Fruit fly (Drosophila melanogaster) whole organism, embryonic: ENCODE measurements around the gene Lon.

Experiments
- Adf1 ChIP-seq: fragments of 200-800 bp; sonication (Bioruptor generic); IDR thresholded peaks from 2 replicates; pipeline ENCODE4 v1.3.6; 2022; ENCODE audit warnings: missing biosample characterization, missing genetic modification characterization
- Atf3 ChIP-seq: fragments of 200-800 bp; sonication (Bioruptor generic); optimal IDR thresholded peaks from 3 replicates; lab custom pipeline; 2016; ENCODE audit warnings: missing biosample characterization, missing genetic modification characterization
- CG10209 ChIP-seq: fragments of 200-800 bp; sonication (Bioruptor generic); optimal IDR thresholded peaks from 3 replicates; lab custom pipeline; 2017; ENCODE audit warnings: missing biosample characterization, mild to moderate bottlenecking, missing genetic modification characterization, missing genetic modification reagents
- CG12071 ChIP-seq: fragments of 200-800 bp; sonication (Bioruptor generic); optimal IDR thresholded peaks from 3 replicates; lab custom pipeline; 2018; ENCODE audit warnings: missing biosample characterization, mild to moderate bottlenecking, missing genetic modification characterization
- CG12769 ChIP-seq: fragments of 200-800 bp; sonication (Bioruptor generic); optimal IDR thresholded peaks from 2 replicates; lab custom pipeline; 2019; ENCODE audit warnings: missing biosample characterization, mild to moderate bottlenecking, missing genetic modification characterization, moderate library complexity
- CG14014 ChIP-seq: fragments of 200-800 bp; sonication (Bioruptor generic); IDR thresholded peaks from 2 replicates; pipeline ENCODE4 v1.3.6; 2022; ENCODE audit warnings: missing biosample characterization, missing genetic modification characterization
- CG16813 ChIP-seq: fragments of 200-800 bp; sonication (Bioruptor generic); IDR thresholded peaks from 3 replicates; pipeline ENCODE4 v1.3.6; 2022; ENCODE audit warnings: missing biosample characterization, missing genetic modification characterization; ENCODE audit not compliant: partially characterized antibody
- CG17612 ChIP-seq: fragments of 200-800 bp; sonication (Bioruptor generic); IDR thresholded peaks from 2 replicates; pipeline ENCODE4 v1.3.6; 2022; ENCODE audit warnings: missing biosample characterization, missing genetic modification characterization
- CG30403 ChIP-seq: fragments of 200-800 bp; sonication (Bioruptor generic); optimal IDR thresholded peaks from 3 replicates; lab custom pipeline; 2016; ENCODE audit warnings: missing biosample characterization, missing genetic modification characterization
- CG3065 ChIP-seq: fragments of 200-800 bp; sonication (Bioruptor generic); optimal IDR thresholded peaks from 2 replicates; lab custom pipeline; 2016; ENCODE audit warnings: missing biosample characterization, missing genetic modification characterization
- CG31365 ChIP-seq: fragments of 200-800 bp; sonication (Bioruptor generic); optimal IDR thresholded peaks from 2 replicates; lab custom pipeline; 2018; ENCODE audit warnings: missing biosample characterization, mild to moderate bottlenecking, missing genetic modification characterization
- CG3995 ChIP-seq: fragments of 200-800 bp; sonication (Bioruptor generic); optimal IDR thresholded peaks from 3 replicates; lab custom pipeline; 2016; ENCODE audit warnings: missing biosample characterization, missing genetic modification characterization
- CG5180 ChIP-seq: fragments of 200-800 bp; sonication (Bioruptor generic); optimal IDR thresholded peaks from 3 replicates; lab custom pipeline; 2017; ENCODE audit warnings: missing biosample characterization, missing genetic modification characterization, mild to moderate bottlenecking, moderate library complexity, missing genetic modification reagents
- CG6813 ChIP-seq: fragments of 200-800 bp; sonication (Bioruptor generic); optimal IDR thresholded peaks from 2 replicates; lab custom pipeline; 2017; ENCODE audit warnings: missing biosample characterization, missing genetic modification characterization, mild to moderate bottlenecking, moderate library complexity, missing genetic modification reagents
- CG7556 ChIP-seq: fragments of 200-800 bp; sonication (Bioruptor generic); optimal IDR thresholded peaks from 2 replicates; lab custom pipeline; 2017; ENCODE audit warnings: missing biosample characterization, mild to moderate bottlenecking, missing genetic modification characterization
- CG8359 ChIP-seq: fragments of 200-800 bp; sonication (Bioruptor generic); optimal IDR thresholded peaks from 2 replicates; lab custom pipeline; 2017; ENCODE audit warnings: missing biosample characterization, mild to moderate bottlenecking, missing genetic modification characterization, borderline replicate concordance
- CHES-1-like ChIP-seq: fragments of 200-800 bp; sonication (Bioruptor generic); optimal IDR thresholded peaks from 2 replicates; lab custom pipeline; 2016; ENCODE audit warnings: missing biosample characterization, missing genetic modification characterization
- CoRest ChIP-seq: fragments of 200-800 bp; sonication (Bioruptor generic); optimal IDR thresholded peaks from 3 replicates; lab custom pipeline; 2018; ENCODE audit warnings: missing biosample characterization, mild to moderate bottlenecking, missing genetic modification characterization, moderate library complexity
- Dfd ChIP-seq, 2 experiments: fragments of >200 bp; optimal IDR thresholded peaks; 2 replicates each; lab custom pipeline; 2017; ENCODE audit warnings: missing biosample characterization in 2 of 2, missing genetic modification characterization in 2 of 2
- Dip2 ChIP-seq: fragments of 200-800 bp; sonication (Bioruptor generic); IDR thresholded peaks from 2 replicates; pipeline ENCODE4 v1.3.6; 2022; ENCODE audit warnings: missing biosample characterization, missing genetic modification characterization
- E2f2 ChIP-seq: fragments of 200-800 bp; sonication (Bioruptor generic); IDR thresholded peaks from 2 replicates; pipeline ENCODE4 v1.3.6; 2022; ENCODE audit warnings: missing biosample characterization, missing genetic modification characterization
- ERR ChIP-seq: fragments of 200-800 bp; sonication (Bioruptor generic); optimal IDR thresholded peaks from 2 replicates; lab custom pipeline; 2016; ENCODE audit warnings: missing biosample characterization, missing genetic modification characterization
- Fer2 ChIP-seq: fragments of 200-800 bp; sonication (Bioruptor generic); optimal IDR thresholded peaks from 2 replicates; lab custom pipeline; 2018; ENCODE audit warnings: missing biosample characterization, mild to moderate bottlenecking, missing genetic modification characterization, moderate library complexity
- HHEX ChIP-seq: fragments of 200-800 bp; sonication (Bioruptor generic); optimal IDR thresholded peaks from 3 replicates; lab custom pipeline; 2017; ENCODE audit warnings: missing biosample characterization, mild to moderate bottlenecking, missing genetic modification characterization, missing genetic modification reagents
- HmgZ ChIP-seq: fragments of 200-800 bp; sonication (Bioruptor generic); optimal IDR thresholded peaks from 2 replicates; lab custom pipeline; 2018; ENCODE audit warnings: missing biosample characterization, mild to moderate bottlenecking, missing genetic modification characterization
- Lhr ChIP-seq: fragments of 200-800 bp; sonication (Bioruptor generic); optimal IDR thresholded peaks from 3 replicates; lab custom pipeline; 2017; ENCODE audit warnings: mild to moderate bottlenecking, missing biosample characterization, missing genetic modification reagents, missing genetic modification characterization
- Lim3 ChIP-seq: fragments of 200-800 bp; sonication (Bioruptor generic); IDR thresholded peaks from 2 replicates; pipeline ENCODE4 v1.3.6; 2022; ENCODE audit warnings: missing biosample characterization, missing genetic modification characterization
- NK7.1 ChIP-seq: fragments of 200-800 bp; sonication (Bioruptor generic); optimal IDR thresholded peaks from 3 replicates; lab custom pipeline; 2016; ENCODE audit warnings: missing biosample characterization, missing genetic modification characterization
- TFAM ChIP-seq: fragments of 200-800 bp; sonication (Bioruptor generic); optimal IDR thresholded peaks from 2 replicates; lab custom pipeline; 2017; ENCODE audit warnings: missing biosample characterization, missing genetic modification characterization, inconsistent platforms
- Taf1 ChIP-seq: fragments of 200-800 bp; sonication (Bioruptor generic); IDR thresholded peaks from 2 replicates; pipeline ENCODE4 v1.3.6; 2022; ENCODE audit warnings: missing biosample characterization, missing genetic modification characterization
- Xbp1 ChIP-seq: fragments of 200-800 bp; sonication (Bioruptor generic); optimal IDR thresholded peaks from 3 replicates; lab custom pipeline; 2016; ENCODE audit warnings: missing biosample characterization, mild to moderate bottlenecking, missing genetic modification characterization
- abd-A ChIP-seq: fragments of 200-800 bp; sonication (Bioruptor generic); optimal IDR thresholded peaks from 3 replicates; lab custom pipeline; 2019; ENCODE audit warnings: missing biosample characterization, mild to moderate bottlenecking, missing genetic modification characterization, moderate library complexity
- aop ChIP-seq: fragments of 200-800 bp; sonication (Bioruptor generic); IDR thresholded peaks from 2 replicates; pipeline ENCODE4 v1.3.6; 2022; ENCODE audit warnings: missing biosample characterization, missing genetic modification characterization
- cato ChIP-seq: fragments of 200-800 bp; sonication (Bioruptor generic); optimal IDR thresholded peaks from 2 replicates; lab custom pipeline; 2016; ENCODE audit warnings: missing biosample characterization, missing genetic modification characterization, borderline replicate concordance
- ftz-f1 ChIP-seq: fragments of 200-800 bp; sonication (Bioruptor generic); optimal IDR thresholded peaks from 2 replicates; lab custom pipeline; 2016; ENCODE audit warnings: missing biosample characterization, missing genetic modification characterization
- gsb-n ChIP-seq: fragments of 200-800 bp; sonication (Bioruptor generic); optimal IDR thresholded peaks from 3 replicates; lab custom pipeline; 2018; ENCODE audit warnings: missing biosample characterization, mild to moderate bottlenecking, missing genetic modification characterization
- ind ChIP-seq: fragments of 200-800 bp; sonication (Bioruptor generic); optimal IDR thresholded peaks from 3 replicates; lab custom pipeline; 2016; ENCODE audit warnings: missing biosample characterization, missing genetic modification characterization
- ken ChIP-seq: fragments of 200-800 bp; sonication (Bioruptor generic); IDR thresholded peaks from 3 replicates; pipeline ENCODE4 v1.3.6; 2022; ENCODE audit warnings: missing biosample characterization, missing genetic modification characterization
- lmd ChIP-seq: fragments of 200-800 bp; sonication (Bioruptor generic); IDR thresholded peaks from 2 replicates; pipeline ENCODE4 v1.3.6; 2022; ENCODE audit warnings: missing biosample characterization, missing genetic modification characterization
- org-1 ChIP-seq: fragments of 200-800 bp; sonication (Bioruptor generic); optimal IDR thresholded peaks from 2 replicates; lab custom pipeline; 2017; ENCODE audit warnings: missing biosample characterization, missing genetic modification characterization
- pros ChIP-seq: fragments of 200-800 bp; sonication (Bioruptor generic); optimal IDR thresholded peaks from 3 replicates; lab custom pipeline; 2019; ENCODE audit warnings: missing biosample characterization, mild to moderate bottlenecking, missing genetic modification characterization, moderate library complexity
- rib ChIP-seq: fragments of 200-800 bp; sonication (Bioruptor generic); IDR thresholded peaks from 2 replicates; pipeline ENCODE4 v1.3.6; 2022; ENCODE audit warnings: missing biosample characterization, missing genetic modification characterization
- scrt ChIP-seq: fragments of 200-800 bp; sonication (Bioruptor generic); optimal IDR thresholded peaks from 2 replicates; lab custom pipeline; 2018; ENCODE audit warnings: missing biosample characterization, mild to moderate bottlenecking, missing genetic modification characterization, moderate library complexity
- sd ChIP-seq: fragments of 200-800 bp; sonication (Bioruptor generic); optimal IDR thresholded peaks from 3 replicates; lab custom pipeline; 2018; ENCODE audit warnings: missing biosample characterization, mild to moderate bottlenecking, missing genetic modification characterization, moderate library complexity
- sens-2 ChIP-seq: fragments of 200-800 bp; sonication (Bioruptor generic); IDR thresholded peaks from 2 replicates; pipeline ENCODE4 v1.3.6; 2022; ENCODE audit warnings: missing biosample characterization, missing genetic modification characterization
- sna ChIP-seq: fragments of 200-800 bp; sonication (Bioruptor generic); IDR thresholded peaks from 2 replicates; pipeline ENCODE4 v1.3.6; 2022; ENCODE audit warnings: missing biosample characterization, missing genetic modification characterization; ENCODE audit not compliant: partially characterized antibody
- twi ChIP-seq: fragments of 200-800 bp; optimal IDR thresholded peaks from 2 replicates; lab custom pipeline; 2019; ENCODE audit warnings: missing biosample characterization, mild to moderate bottlenecking, missing genetic modification characterization, moderate library complexity
- unc-4 ChIP-seq: fragments of 200-800 bp; sonication (Bioruptor generic); IDR thresholded peaks from 2 replicates; pipeline ENCODE4 v1.3.6; 2022; ENCODE audit warnings: missing biosample characterization, missing genetic modification characterization; ENCODE audit not compliant: partially characterized antibody
- usp ChIP-seq: fragments of >200 bp; optimal IDR thresholded peaks from 2 replicates; lab custom pipeline; 2017; ENCODE audit warnings: missing biosample characterization, missing genetic modification characterization
- wor ChIP-seq: fragments of 200-800 bp; sonication (Bioruptor generic); IDR thresholded peaks from 2 replicates; pipeline ENCODE4 v1.3.6; 2022; ENCODE audit warnings: missing biosample characterization, missing genetic modification characterization

The Lon gene

dm6 chr3L:19634788-19635448 is 22.9 kb upstream of the Lon start (continued):
- TF ChIP-seq CG30403 (GFP tag; lab: Kevin White, UChicago) (peak; percentile 78), Xbp1 (GFP tag; lab: Kevin White, UChicago) (peak; percentile 47), CG3995 (GFP tag; lab: Kevin White, UChicago) (no peak), CG14014 (GFP tag; lab: Robert Waterston, UW) (peak; percentile 64), CG7556 (peak; percentile 84), HmgZ (tag; lab: Kevin White, UChicago) (peak; percentile 14), TFAM (GFP tag; lab: Kevin White, UChicago) (no peak), CHES-1-like (GFP tag; lab: Kevin White, UChicago) (no peak), aop (no peak), CG16813 (GFP tag; lab: Robert Waterston, UW) (no peak), Taf1 (GFP tag; lab: Robert Waterston, UW) (0 out of 2 replicates have a peak, but pooled peaks have one; percentile 25), CG5180 (no peak), usp (GFP tag; lab: Kevin White, UChicago) (no peak), cato (GFP tag; lab: Kevin White, UChicago) (no peak), Dip2 (GFP tag; lab: Robert Waterston, UW) (no peak), Adf1 (GFP tag; lab: Robert Waterston, UW) (peak; percentile 74), CG3065 (GFP tag; lab: Kevin White, UChicago) (no peak), CG8359 (no peak), twi (tag; lab: Kevin White, UChicago) (peak; percentile 9), sna (GFP tag; lab: Robert Waterston, UW) (no peak), Lhr (no peak), CG12769 (tag; lab: Kevin White, UChicago) (no peak), CG17612 (GFP tag; lab: Robert Waterston, UW) (peak; percentile 43; the same call in 1 of the 2 replicates), org-1 (peak; percentile 52), CG31365 (tag; lab: Kevin White, UChicago) (no peak), Atf3 (no peak), sd (tag; lab: Kevin White, UChicago) (peak; percentile 19), CG12071 (GFP tag; lab: Kevin White, UChicago) (no peak), E2f2 (no peak), Lim3 (GFP tag; lab: Robert Waterston, UW) (no peak), gsb-n (tag; lab: Kevin White, UChicago) (peak; percentile 83), pros (GFP tag; lab: Kevin White, UChicago) (no peak), wor (GFP tag; lab: Robert Waterston, UW) (no peak), CoRest (tag; lab: Kevin White, UChicago) (peak; percentile 87), CG6813 (peak; percentile 67), scrt (GFP tag; lab: Kevin White, UChicago) (peak; percentile 56), rib (no peak), NK7.1 (no peak), abd-A (tag; lab: Kevin White, UChicago) (no peak), CG10209 (GFP tag; lab: Kevin White, UChicago) (peak; percentile 56), unc-4 (no peak), ERR (GFP tag; lab: Kevin White, UChicago) (no peak), Fer2 (tag; lab: Kevin White, UChicago) (peak; percentile 79), lmd (GFP tag; lab: Robert Waterston, UW) (peak; percentile 81; the same call in 1 of the 2 replicates), Dfd (GFP tag; optimal IDR thresholded peaks at IDR 0.05; lab: Kevin White, UChicago) (no peak), ind (GFP tag; lab: Kevin White, UChicago) (peak; percentile 70), sens-2 (GFP tag; lab: Robert Waterston, UW) (no peak), ken (GFP tag; lab: Robert Waterston, UW) (no peak), HHEX (GFP tag; lab: Kevin White, UChicago) (peak; percentile 51), ftz-f1 (GFP tag; lab: Kevin White, UChicago) (no peak)
